Worm (Caenorhabditis elegans) whole organism, early embryonic: ENCODE data around the gene rga-8.

ENCODE experiments used
- flt-1 ChIP-seq: fragments of 200-800 bp; sonication (Bioruptor generic); IDR thresholded peaks from 2 replicates; pipeline ENCODE4 v1.3.6; 2022; ENCODE audit warnings: missing genetic modification characterization, missing compliant biosample characterization
- hnd-1 ChIP-seq: sonication (generic microtip); optimal IDR thresholded peaks from 2 replicates; lab custom pipeline; 2016; ENCODE audit warnings: missing genetic modification characterization, missing compliant biosample characterization
- sea-1 ChIP-seq: fragments of 200-800 bp; sonication (Bioruptor generic); conservative IDR thresholded peaks from 2 replicates; pipeline ENCODE4 v1.3.6; 2022; ENCODE audit warnings: missing genetic modification characterization, missing compliant biosample characterization

ce11 chrX:5252798-5253197 lies 26.8 kb downstream of the rga-8 start, which contains the start of gene nspg-14:
- TF ChIP-seq hnd-1 (tag; lab: Kevin White, UChicago) (no peak), flt-1 (GFP tag; lab: Robert Waterston, UW) (no peak), sea-1 (GFP tag; lab: Robert Waterston, UW) (no peak)
